Fruit fly (Drosophila melanogaster): ENCODE results near the gene Ugt36A1.

- TF ChIP-seq CG8159 (tag; optimal IDR thresholded peaks at IDR 0.05) (no peak), Pif1A (GFP tag; optimal IDR thresholded peaks at IDR 0.05) (no peak), CG34367 (tag; optimal IDR thresholded peaks at IDR 0.05) (no peak), CG15710 (tag; optimal IDR thresholded peaks at IDR 0.05) (no peak), CG13204 (GFP tag; optimal IDR thresholded peaks at IDR 0.05) (no peak), Snoo (tag; optimal IDR thresholded peaks at IDR 0.05) (no peak), Pif1B (GFP tag; optimal IDR thresholded peaks at IDR 0.05) (no peak), CG9948 (tag; optimal IDR thresholded peaks at IDR 0.05) (no peak), CG17806 (tag; optimal IDR thresholded peaks at IDR 0.05) (no peak), D1 (tag; optimal IDR thresholded peaks at IDR 0.05) (no peak), CG14655 (GFP tag; optimal IDR thresholded peaks at IDR 0.05) (no peak), CG32121 (GFP tag; IDR thresholded peaks at IDR 0.05) (no peak), CG4496 (GFP tag; IDR thresholded peaks at IDR 0.05) (no peak), CG10348 (GFP tag; IDR thresholded peaks at IDR 0.05) (no peak)
Measured at dm6 chr2L:3670481-3670880, 51.6 kb downstream of the Ugt36A1 start, which contains the start of gene Sfp24Bc.
